Worm (Caenorhabditis elegans) whole organism, late embryonic: Measurements from ENCODE around the gene gars-1.
A peak's percentile ranks its signal among the peaks of the same experiment; 100 is the strongest.

ENCODE experiments used
- F13H6.1 ChIP-seq: sonication (generic microtip); optimal IDR thresholded peaks from 2 replicates; lab custom pipeline; 2016; ENCODE audit warnings: missing genetic modification characterization, missing compliant biosample characterization
- ahr-1 ChIP-seq: sonication (generic microtip); optimal IDR thresholded peaks from 2 replicates; lab custom pipeline; 2016; ENCODE audit warnings: missing genetic modification characterization, missing compliant biosample characterization
- ceh-14 ChIP-seq: sonication (generic microtip); optimal IDR thresholded peaks from 2 replicates; lab custom pipeline; 2016; ENCODE audit warnings: missing genotype, missing genetic modification characterization, missing compliant biosample characterization
- ceh-18 ChIP-seq: sonication (generic microtip); optimal IDR thresholded peaks from 2 replicates; lab custom pipeline; 2016; ENCODE audit warnings: missing genetic modification characterization, missing compliant biosample characterization
- ceh-2 ChIP-seq: sonication (generic microtip); optimal IDR thresholded peaks from 2 replicates; lab custom pipeline; 2016; ENCODE audit warnings: missing genotype, missing genetic modification characterization, missing compliant biosample characterization
- ceh-24 ChIP-seq: sonication (generic microtip); optimal IDR thresholded peaks from 2 replicates; lab custom pipeline; 2016; ENCODE audit warnings: mild to moderate bottlenecking, missing genetic modification characterization, missing compliant biosample characterization
- ceh-30 ChIP-seq: fragments of 150-350 bp; optimal IDR thresholded peaks from 2 replicates; lab custom pipeline; 2014; ENCODE audit warnings: missing biosample characterization, missing genetic modification characterization
- ceh-31 ChIP-seq: sonication (generic microtip); optimal IDR thresholded peaks from 2 replicates; lab custom pipeline; 2016; ENCODE audit warnings: missing genetic modification characterization, missing compliant biosample characterization
- ceh-34 ChIP-seq: sonication (generic microtip); optimal IDR thresholded peaks from 2 replicates; lab custom pipeline; 2016; ENCODE audit warnings: mild to moderate bottlenecking, missing genetic modification characterization, missing compliant biosample characterization
- ceh-48 ChIP-seq: sonication (generic microtip); optimal IDR thresholded peaks from 2 replicates; lab custom pipeline; 2016; ENCODE audit warnings: missing genetic modification characterization, inconsistent platforms, missing compliant biosample characterization
- ceh-6 ChIP-seq: fragments of 200-800 bp; sonication (Bioruptor generic); optimal IDR thresholded peaks from 2 replicates; lab custom pipeline; 2018; ENCODE audit warnings: mild to moderate bottlenecking, missing genetic modification characterization, missing compliant biosample characterization
- ceh-9 ChIP-seq: sonication (generic microtip); optimal IDR thresholded peaks from 2 replicates; lab custom pipeline; 2016; ENCODE audit warnings: mild to moderate bottlenecking, missing genetic modification characterization, inconsistent platforms, missing compliant biosample characterization
- che-1 ChIP-seq: sonication (generic microtip); optimal IDR thresholded peaks from 2 replicates; lab custom pipeline; 2016; ENCODE audit warnings: mild to moderate bottlenecking, missing genetic modification characterization, missing compliant biosample characterization
- elt-2 ChIP-seq: sonication (generic microtip); optimal IDR thresholded peaks from 2 replicates; lab custom pipeline; 2016; ENCODE audit warnings: missing genetic modification reagents, missing genetic modification characterization, missing compliant biosample characterization
- elt-4 ChIP-seq: sonication (generic microtip); optimal IDR thresholded peaks from 2 replicates; lab custom pipeline; 2016; ENCODE audit warnings: missing genetic modification characterization, missing compliant biosample characterization
- ets-4 ChIP-seq: sonication (generic microtip); optimal IDR thresholded peaks from 2 replicates; lab custom pipeline; 2016; ENCODE audit warnings: missing genetic modification characterization, missing compliant biosample characterization
- eyg-1 ChIP-seq: sonication (generic microtip); optimal IDR thresholded peaks from 2 replicates; lab custom pipeline; 2016; ENCODE audit warnings: missing genotype, missing genetic modification characterization, missing compliant biosample characterization
- fax-1 ChIP-seq: sonication (generic microtip); optimal IDR thresholded peaks from 2 replicates; lab custom pipeline; 2016; ENCODE audit warnings: missing genotype, missing genetic modification characterization, missing compliant biosample characterization
- fkh-10 ChIP-seq: fragments of 150-350 bp; optimal IDR thresholded peaks from 2 replicates; lab custom pipeline; 2014; ENCODE audit warnings: missing biosample characterization, missing genetic modification reagents, missing genetic modification characterization
- fkh-6 ChIP-seq: sonication (generic microtip); optimal IDR thresholded peaks from 2 replicates; lab custom pipeline; 2016; ENCODE audit warnings: missing genetic modification characterization, missing compliant biosample characterization
- hlh-15 ChIP-seq: sonication (generic microtip); optimal IDR thresholded peaks from 2 replicates; lab custom pipeline; 2016; ENCODE audit warnings: missing genetic modification characterization, missing compliant biosample characterization
- hlh-30 ChIP-seq: sonication (generic microtip); optimal IDR thresholded peaks from 2 replicates; lab custom pipeline; 2017; ENCODE audit warnings: antibody characterized with exemption, missing genetic modification characterization, missing compliant biosample characterization; ENCODE audit not compliant: insufficient read depth
- hlh-6 ChIP-seq: sonication (generic microtip); optimal IDR thresholded peaks from 2 replicates; lab custom pipeline; 2016; ENCODE audit warnings: missing genotype, missing genetic modification characterization, missing compliant biosample characterization
- hlh-8 ChIP-seq: sonication (generic microtip); optimal IDR thresholded peaks from 2 replicates; lab custom pipeline; 2016; ENCODE audit warnings: missing genotype, missing genetic modification characterization, missing compliant biosample characterization
- nfya-1 ChIP-seq: sonication (generic microtip); optimal IDR thresholded peaks from 2 replicates; lab custom pipeline; 2017; ENCODE audit warnings: missing genetic modification characterization, mild to moderate bottlenecking, missing compliant biosample characterization, antibody characterized with exemption, moderate library complexity
- nhr-11 ChIP-seq: fragments of 150-350 bp; optimal IDR thresholded peaks from 2 replicates; lab custom pipeline; 2014; ENCODE audit warnings: missing biosample characterization, missing genetic modification characterization
- nhr-232 ChIP-seq: sonication (generic microtip); optimal IDR thresholded peaks from 2 replicates; lab custom pipeline; 2016; ENCODE audit warnings: missing genetic modification characterization, missing compliant biosample characterization
- odd-2 ChIP-seq: sonication (generic microtip); optimal IDR thresholded peaks from 2 replicates; lab custom pipeline; 2017; ENCODE audit warnings: antibody characterized with exemption, mild to moderate bottlenecking, missing genetic modification characterization, missing compliant biosample characterization
- pag-3 ChIP-seq: sonication (generic microtip); optimal IDR thresholded peaks from 2 replicates; lab custom pipeline; 2016; ENCODE audit warnings: missing compliant biosample characterization, missing genetic modification characterization, borderline replicate concordance
- pat-9 ChIP-seq: fragments of 200-800 bp; sonication (Bioruptor generic); optimal IDR thresholded peaks from 2 replicates; lab custom pipeline; 2018; ENCODE audit warnings: mild to moderate bottlenecking, missing genetic modification characterization, moderate library complexity, missing compliant biosample characterization
- pha-2 ChIP-seq: sonication (generic microtip); optimal IDR thresholded peaks from 2 replicates; lab custom pipeline; 2017; ENCODE audit warnings: mild to moderate bottlenecking, missing genetic modification characterization, missing compliant biosample characterization
- pha-4 ChIP-seq: fragments of 150-350 bp; optimal IDR thresholded peaks from 2 replicates; lab custom pipeline; 2018; ENCODE audit warnings: missing biosample characterization, missing genetic modification reagents, missing genetic modification characterization
- pqm-1 ChIP-seq: sonication (generic microtip); optimal IDR thresholded peaks from 2 replicates; lab custom pipeline; 2016; ENCODE audit warnings: missing genetic modification characterization, missing compliant biosample characterization
- ref-2 ChIP-seq: sonication (generic microtip); optimal IDR thresholded peaks from 2 replicates; lab custom pipeline; 2016; ENCODE audit warnings: missing genetic modification characterization, missing compliant biosample characterization
- sdc-2 ChIP-seq: sonication (generic microtip); optimal IDR thresholded peaks from 2 replicates; lab custom pipeline; 2016; ENCODE audit warnings: missing genotype, missing genetic modification characterization, missing compliant biosample characterization
- sox-4 ChIP-seq: sonication (generic microtip); optimal IDR thresholded peaks from 2 replicates; lab custom pipeline; 2017; ENCODE audit warnings: mild to moderate bottlenecking, missing genetic modification characterization, inconsistent platforms, missing compliant biosample characterization
- syd-9 ChIP-seq: sonication (generic microtip); optimal IDR thresholded peaks from 2 replicates; lab custom pipeline; 2016; ENCODE audit warnings: mild to moderate bottlenecking, missing genetic modification characterization, moderate library complexity, missing compliant biosample characterization
- tbx-2 ChIP-seq: sonication (generic microtip); optimal IDR thresholded peaks from 2 replicates; lab custom pipeline; 2016; ENCODE audit warnings: missing genetic modification characterization, missing compliant biosample characterization
- ttx-3 ChIP-seq: sonication (generic microtip); optimal IDR thresholded peaks from 2 replicates; lab custom pipeline; 2016; ENCODE audit warnings: missing genetic modification reagents, missing genetic modification characterization, missing compliant biosample characterization
- unc-3 ChIP-seq, 2 experiments: fragments of 200-800 bp in 1 of 2; sonication (Bioruptor generic) in 1 of 2; sonication (generic microtip) in 1 of 2; conservative IDR thresholded peaks in 1 of 2; optimal IDR thresholded peaks in 1 of 2; 2 replicates each; pipeline versions ENCODE4 v1.3.6 to Lab custom; 2016 to 2022; ENCODE audit warnings: missing compliant biosample characterization in 2 of 2, missing genetic modification characterization in 2 of 2, missing genetic modification reagents in 1 of 2
- unc-42 ChIP-seq: sonication (generic microtip); optimal IDR thresholded peaks from 2 replicates; lab custom pipeline; 2016; ENCODE audit warnings: missing genotype, missing genetic modification characterization, missing compliant biosample characterization
- ztf-16 ChIP-seq: sonication (generic microtip); optimal IDR thresholded peaks from 2 replicates; lab custom pipeline; 2017; ENCODE audit warnings: missing genetic modification characterization, missing compliant biosample characterization

Gene gars-1

DNA sequence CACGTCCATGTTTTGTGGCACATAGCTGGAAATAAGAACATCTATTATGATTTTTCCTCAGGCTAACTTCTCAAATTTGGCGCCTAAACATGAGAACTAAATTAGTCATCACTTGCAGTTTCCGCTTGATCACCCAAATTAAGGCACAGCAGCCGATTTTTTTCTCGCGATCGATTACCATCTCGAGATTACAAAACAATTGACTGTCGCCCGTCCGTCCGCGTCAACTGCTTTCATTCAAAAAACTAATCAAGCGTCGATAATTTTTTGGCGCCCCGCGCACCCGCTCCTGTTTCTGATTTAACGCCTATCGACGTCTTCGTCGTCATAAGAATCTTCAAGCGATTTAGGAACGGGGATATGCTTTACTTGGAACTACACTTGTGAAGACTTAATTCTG lies 25.7 kb downstream of the gars-1 start:
- TF ChIP-seq ceh-30 (tag; lab: Kevin White, UChicago): no peak
- no peak for TF ChIP-seq nhr-11
- peak; percentile 12 for TF ChIP-seq tbx-2 (tag; lab: Kevin White, UChicago)
- TF ChIP-seq ahr-1 (tag; lab: Kevin White, UChicago): no peak
- TF ChIP-seq sox-4 (tag; lab: Kevin White, UChicago): no peak
- no peak for TF ChIP-seq che-1 (tag; lab: Kevin White, UChicago)
- no peak for TF ChIP-seq ceh-24 (tag; lab: Kevin White, UChicago)
- TF ChIP-seq elt-2: no peak

ce11 chrIII:5137099-5137498 lies 26.3 kb downstream of the gars-1 start:
- TF ChIP-seq fkh-10 (no peak), pat-9 (tag; lab: Kevin White, UChicago) (no peak), ceh-48 (no peak), pqm-1 (tag; lab: Kevin White, UChicago) (no peak), pha-4 (no peak), ceh-2 (tag; lab: Kevin White, UChicago) (no peak), elt-4 (tag; lab: Kevin White, UChicago) (no peak)

DNA sequence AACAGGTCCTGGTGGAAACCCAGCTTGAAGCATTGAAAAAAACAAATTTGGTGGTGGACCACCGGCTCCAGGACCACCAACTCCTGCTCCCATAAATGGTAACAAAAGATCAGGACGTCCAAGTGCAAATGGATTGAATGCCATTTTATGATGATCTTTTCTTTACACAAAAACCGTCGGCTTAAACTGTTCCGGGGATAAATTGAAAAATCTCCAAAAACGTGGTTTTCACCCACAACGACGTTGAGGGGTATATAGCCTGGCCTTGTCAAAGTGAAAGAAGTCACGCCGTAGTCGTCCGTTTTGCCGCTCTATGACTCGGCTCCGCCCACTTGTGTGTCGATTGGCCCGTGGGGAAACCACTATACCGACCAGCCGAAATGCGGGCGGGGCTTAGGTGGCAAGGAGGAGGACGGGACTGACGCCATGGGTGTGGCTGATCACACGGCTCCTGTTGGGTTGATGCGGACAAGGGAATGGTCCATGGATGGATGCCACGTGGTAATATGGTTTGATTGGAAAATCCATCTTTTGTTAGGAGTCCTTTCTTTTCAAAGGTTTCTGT lies 27.3 kb downstream of the gars-1 start, which contains the start of gene tbx-2:
Gene tbx-2 (minus strand): TSS at position 264 of the 565 bp plus-strand sequence.
- TF ChIP-seq ceh-31 (tag; lab: Kevin White, UChicago) (peak; percentile 2), hlh-6 (tag; lab: Kevin White, UChicago) (peak; percentile 46), pha-2 (tag; lab: Kevin White, UChicago) (no peak), unc-42 (tag; lab: Kevin White, UChicago) (no peak), ref-2 (peak; percentile 48), sdc-2 (tag; lab: Kevin White, UChicago) (peak; percentile 36), unc-3 (GFP tag; conservative IDR thresholded peaks at IDR 0.05; lab: Robert Waterston, UW) (no peak), unc-3 (tag; optimal IDR thresholded peaks at IDR 0.05; lab: Kevin White, UChicago) (no peak), ceh-2 (tag; lab: Kevin White, UChicago) (no peak), ztf-16 (tag; lab: Kevin White, UChicago) (no peak), ceh-30 (tag; lab: Kevin White, UChicago) (no peak), ceh-9 (tag; lab: Kevin White, UChicago) (no peak), ahr-1 (tag; lab: Kevin White, UChicago) (no peak), ets-4 (tag; lab: Kevin White, UChicago) (peak; percentile 38), pag-3 (tag; lab: Kevin White, UChicago) (no peak), ttx-3 (no peak), nhr-232 (tag; lab: Kevin White, UChicago) (no peak), nfya-1 (tag; lab: Kevin White, UChicago) (peak; percentile 86), syd-9 (tag; lab: Kevin White, UChicago) (peak; percentile 8), ceh-6 (GFP tag; lab: Kevin White, UChicago) (no peak), tbx-2 (tag; lab: Kevin White, UChicago) (peak; percentile 99), ceh-34 (tag; lab: Kevin White, UChicago) (peak; percentile 44), ceh-48 (no peak), F13H6.1 (peak; percentile 6), hlh-8 (tag; lab: Kevin White, UChicago) (no peak), hlh-15 (tag; lab: Kevin White, UChicago) (no peak), ceh-14 (tag; lab: Kevin White, UChicago) (no peak), fax-1 (tag; lab: Kevin White, UChicago) (no peak), odd-2 (tag; lab: Kevin White, UChicago) (no peak), che-1 (tag; lab: Kevin White, UChicago) (no peak), ceh-18 (tag; lab: Kevin White, UChicago) (peak; percentile 14), hlh-30 (tag; lab: Kevin White, UChicago) (peak; percentile 5), fkh-6 (tag; lab: Kevin White, UChicago) (peak; percentile 11), eyg-1 (tag; lab: Kevin White, UChicago) (no peak)
